Worm (Caenorhabditis elegans) whole organism, L1 larva: ENCODE measurements around the gene trpp-9.

Source experiments
- aly-2 ChIP-seq: fragments of 150-350 bp; optimal IDR thresholded peaks from 2 replicates; lab custom pipeline; 2014; ENCODE audit warnings: missing biosample characterization, missing genetic modification characterization
- ama-1 ChIP-seq: fragments of 150-350 bp; optimal IDR thresholded peaks from 2 replicates; lab custom pipeline; 2014
- blmp-1 ChIP-seq: fragments of 150-350 bp; optimal IDR thresholded peaks from 2 replicates; lab custom pipeline; 2014; ENCODE audit warnings: missing biosample characterization, missing genetic modification characterization
- ceh-8 ChIP-seq: fragments of 200-800 bp; sonication (Bioruptor generic); optimal IDR thresholded peaks from 2 replicates; lab custom pipeline; 2018; ENCODE audit warnings: mild to moderate bottlenecking, missing genetic modification characterization, moderate library complexity, missing compliant biosample characterization
- ceh-88 ChIP-seq: fragments of 200-800 bp; sonication (Bioruptor generic); IDR thresholded peaks from 2 replicates; pipeline ENCODE4 v1.3.6; 2022; ENCODE audit warnings: missing genetic modification characterization, missing compliant biosample characterization
- lin-14 ChIP-seq: fragments of 200-800 bp; sonication (Bioruptor generic); optimal IDR thresholded peaks from 2 replicates; lab custom pipeline; 2018; ENCODE audit warnings: mild to moderate bottlenecking, missing genetic modification characterization, moderate library complexity, missing compliant biosample characterization
- lin-39 ChIP-seq: fragments of 150-350 bp; optimal IDR thresholded peaks from 2 replicates; lab custom pipeline; 2014; ENCODE audit warnings: missing biosample characterization, missing genetic modification reagents, missing genetic modification characterization
- pqm-1 ChIP-seq: sonication (generic microtip); optimal IDR thresholded peaks from 3 replicates; lab custom pipeline; 2017; ENCODE audit warnings: missing biosample characterization, missing genetic modification characterization
- snpc-4 ChIP-seq: fragments of 150-350 bp; optimal IDR thresholded peaks from 2 replicates; lab custom pipeline; 2014; ENCODE audit warnings: missing biosample characterization, missing genetic modification characterization
- ztf-11 ChIP-seq, 2 experiments: sonication (generic microtip); optimal IDR thresholded peaks; 2 replicates each; lab custom pipeline; 2016 to 2017; ENCODE audit warnings: missing genetic modification characterization in 2 of 2, missing biosample characterization in 1 of 2, missing compliant biosample characterization in 1 of 2

DNA sequence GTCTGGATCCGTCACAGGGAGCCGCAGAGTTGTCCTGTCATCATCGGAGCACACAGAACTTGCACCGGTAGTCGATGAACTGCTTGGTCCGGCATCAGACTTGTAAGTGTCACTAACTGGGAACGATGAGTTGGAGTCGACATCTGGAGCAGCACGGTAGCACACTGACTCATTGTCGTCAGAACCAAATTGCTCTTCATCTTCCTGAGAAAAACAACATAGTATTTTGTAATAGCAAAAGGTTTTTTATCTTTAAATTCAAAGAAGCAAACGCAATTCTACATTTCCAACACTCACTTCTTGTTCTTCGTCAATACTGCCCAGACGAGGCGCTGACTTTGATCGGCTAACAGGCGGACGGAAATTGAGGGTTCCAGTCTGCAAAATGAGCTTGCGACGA is 26.8 kb downstream of the trpp-9 start:
- TF ChIP-seq ztf-11 (tag; optimal IDR thresholded peaks at IDR 0.05; lab: Kevin White, UChicago) (no peak), aly-2 (tag; lab: Kevin White, UChicago) (no peak), blmp-1 (tag; lab: Kevin White, UChicago) (no peak), snpc-4 (tag; lab: Kevin White, UChicago) (no peak), ama-1 (no peak), lin-14 (GFP tag; lab: Kevin White, UChicago) (no peak), lin-39 (tag; lab: Kevin White, UChicago) (no peak), ceh-8 (GFP tag; lab: Kevin White, UChicago) (no peak), ceh-88 (GFP tag; lab: Robert Waterston, UW) (no peak), pqm-1 (no peak)
